Worm (Caenorhabditis elegans) whole organism, L4 larva: ENCODE data around the gene fbxa-45.

Experiments used
- D1046.2 ChIP-seq: fragments of 200-800 bp; sonication (Bioruptor generic); IDR thresholded peaks from 2 replicates; pipeline ENCODE4 v1.3.6; 2022; ENCODE audit warnings: missing genetic modification characterization, missing compliant biosample characterization
- F44E2.7 ChIP-seq: fragments of 200-800 bp; sonication (Bioruptor generic); IDR thresholded peaks from 2 replicates; pipeline ENCODE4 v2.1.2; 2022; ENCODE audit warnings: missing genetic modification characterization, missing compliant biosample characterization
- aly-2 ChIP-seq: sonication (generic microtip); optimal IDR thresholded peaks from 2 replicates; lab custom pipeline; 2018; ENCODE audit warnings: missing biosample characterization, missing genetic modification characterization
- ceh-20 ChIP-seq: fragments of 200-800 bp; sonication (Bioruptor generic); IDR thresholded peaks from 2 replicates; pipeline ENCODE4 v1.3.6; 2022; ENCODE audit warnings: missing genetic modification reagents, missing genetic modification characterization, missing compliant biosample characterization
- ceh-28 ChIP-seq: fragments of 150-350 bp; optimal IDR thresholded peaks from 2 replicates; lab custom pipeline; 2014; ENCODE audit warnings: missing biosample characterization, missing genetic modification reagents, missing genetic modification characterization
- ceh-32 ChIP-seq: sonication (generic microtip); optimal IDR thresholded peaks from 2 replicates; lab custom pipeline; 2016; ENCODE audit warnings: mild to moderate bottlenecking, missing genetic modification characterization, missing compliant biosample characterization; ENCODE audit not compliant: poor library complexity
- ceh-62 ChIP-seq: sonication (generic microtip); optimal IDR thresholded peaks from 2 replicates; lab custom pipeline; 2017; ENCODE audit warnings: missing biosample characterization, missing genetic modification characterization
- cey-2 ChIP-seq: sonication (generic microtip); optimal IDR thresholded peaks from 3 replicates; lab custom pipeline; 2017; ENCODE audit warnings: missing genetic modification characterization, mild to moderate bottlenecking, missing compliant biosample characterization, antibody characterized with exemption, borderline replicate concordance; ENCODE audit not compliant: insufficient read depth
- ctbp-1 ChIP-seq: fragments of 200-800 bp; sonication (Bioruptor generic); IDR thresholded peaks from 2 replicates; pipeline ENCODE4 v1.3.6; 2022; ENCODE audit warnings: missing genetic modification reagents, missing genetic modification characterization, missing compliant biosample characterization
- daf-12 ChIP-seq: fragments of 150-350 bp; optimal IDR thresholded peaks from 2 replicates; lab custom pipeline; 2014; ENCODE audit warnings: missing biosample characterization, missing genetic modification reagents, missing genetic modification characterization
- daf-19 ChIP-seq: fragments of 200-800 bp; sonication (Bioruptor generic); conservative IDR thresholded peaks from 2 replicates; pipeline ENCODE4 v1.3.6; 2022; ENCODE audit warnings: missing genetic modification characterization, missing compliant biosample characterization
- dmd-8 ChIP-seq: fragments of 200-800 bp; sonication (Bioruptor generic); IDR thresholded peaks from 2 replicates; pipeline ENCODE4 v1.3.6; 2022; ENCODE audit warnings: missing genetic modification characterization, missing compliant biosample characterization
- dve-1 ChIP-seq: sonication (generic microtip); optimal IDR thresholded peaks from 2 replicates; lab custom pipeline; 2017; ENCODE audit warnings: antibody characterized with exemption, mild to moderate bottlenecking, missing genetic modification characterization, missing compliant biosample characterization; ENCODE audit not compliant: insufficient read depth
- egl-27 ChIP-seq: sonication (generic microtip); optimal IDR thresholded peaks from 3 replicates; lab custom pipeline; 2017; ENCODE audit warnings: missing biosample characterization, missing genetic modification reagents, missing genetic modification characterization
- fos-1 ChIP-seq: fragments of 150-350 bp; optimal IDR thresholded peaks from 2 replicates; lab custom pipeline; 2014; ENCODE audit warnings: missing biosample characterization, missing genetic modification characterization
- gei-8 ChIP-seq: fragments of 200-800 bp; sonication (Bioruptor generic); optimal IDR thresholded peaks from 2 replicates; lab custom pipeline; 2018; ENCODE audit warnings: mild to moderate bottlenecking, missing genetic modification characterization, missing compliant biosample characterization
- lim-7 ChIP-seq: fragments of 200-800 bp; sonication (Bioruptor generic); IDR thresholded peaks from 2 replicates; pipeline ENCODE4 v1.3.6; 2022; ENCODE audit warnings: missing genetic modification characterization, missing compliant biosample characterization
- lin-1 ChIP-seq: fragments of 200-800 bp; sonication (Bioruptor generic); IDR thresholded peaks from 2 replicates; pipeline ENCODE4 v1.3.6; 2022; ENCODE audit warnings: missing genetic modification reagents, missing genetic modification characterization, missing compliant biosample characterization
- lin-15B ChIP-seq: fragments of 150-350 bp; sonication (generic microtip); optimal IDR thresholded peaks from 3 replicates; lab custom pipeline; 2014; ENCODE audit warnings: missing biosample characterization, missing genetic modification characterization
- mdt-29 ChIP-seq: fragments of 200-800 bp; sonication (Bioruptor generic); IDR thresholded peaks from 2 replicates; pipeline ENCODE4 v1.3.6; 2022; ENCODE audit warnings: missing genetic modification reagents, missing genetic modification characterization, missing compliant biosample characterization
- mep-1 ChIP-seq: fragments of 150-350 bp; sonication (generic microtip); optimal IDR thresholded peaks from 3 replicates; lab custom pipeline; 2014; ENCODE audit warnings: missing biosample characterization, missing genetic modification characterization
- mes-2 ChIP-seq: sonication (generic microtip); optimal IDR thresholded peaks from 2 replicates; lab custom pipeline; 2016; ENCODE audit warnings: missing genotype, mild to moderate bottlenecking, missing genetic modification characterization, missing compliant biosample characterization; ENCODE audit not compliant: poor library complexity, severe bottlenecking
- nhr-11 ChIP-seq: fragments of 150-350 bp; optimal IDR thresholded peaks from 2 replicates; lab custom pipeline; 2014; ENCODE audit warnings: missing biosample characterization, missing genetic modification characterization
- nhr-111 ChIP-seq: fragments of 200-800 bp; sonication (Bioruptor generic); optimal IDR thresholded peaks from 2 replicates; lab custom pipeline; 2018; ENCODE audit warnings: mild to moderate bottlenecking, missing genetic modification characterization, missing compliant biosample characterization
- nhr-41 ChIP-seq: fragments of 200-800 bp; sonication (Bioruptor generic); IDR thresholded peaks from 2 replicates; pipeline ENCODE4 v1.3.6; 2022; ENCODE audit warnings: missing genetic modification reagents, missing genetic modification characterization, missing compliant biosample characterization
- nhr-48 ChIP-seq: sonication (generic microtip); optimal IDR thresholded peaks from 2 replicates; lab custom pipeline; 2016; ENCODE audit warnings: mild to moderate bottlenecking, missing genetic modification characterization, missing compliant biosample characterization
- nhr-6 ChIP-seq: fragments of 150-350 bp; optimal IDR thresholded peaks from 2 replicates; lab custom pipeline; 2014; ENCODE audit warnings: missing biosample characterization, missing genetic modification characterization
- nhr-77 ChIP-seq: fragments of 150-350 bp; optimal IDR thresholded peaks from 2 replicates; lab custom pipeline; 2014; ENCODE audit warnings: missing biosample characterization, missing genetic modification characterization
- pha-4 ChIP-seq, 2 experiments: fragments of 150-350 bp in 1 of 2; fragments of 200-800 bp in 1 of 2; sonication (Bioruptor generic) in 1 of 2; IDR thresholded peaks in 1 of 2; optimal IDR thresholded peaks in 1 of 2; 2 replicates each; pipeline versions ENCODE4 v1.3.6 to Lab custom; 2014 to 2022; ENCODE audit warnings: missing genetic modification characterization in 2 of 2, missing genetic modification reagents in 2 of 2, missing biosample characterization in 1 of 2, missing compliant biosample characterization in 1 of 2
- php-3 ChIP-seq: fragments of 200-800 bp; sonication (Bioruptor generic); IDR thresholded peaks from 2 replicates; pipeline ENCODE4 v1.3.6; 2022; ENCODE audit warnings: missing genetic modification reagents, missing genetic modification characterization, missing compliant biosample characterization
- pqm-1 ChIP-seq: sonication (generic microtip); optimal IDR thresholded peaks from 2 replicates; lab custom pipeline; 2017; ENCODE audit warnings: missing biosample characterization, missing genetic modification characterization
- saeg-2 ChIP-seq: fragments of 200-800 bp; sonication (Bioruptor generic); IDR thresholded peaks from 2 replicates; pipeline ENCODE4 v1.3.6; 2022; ENCODE audit warnings: missing genetic modification reagents, missing genetic modification characterization, missing compliant biosample characterization
- set-16 ChIP-seq: fragments of 200-800 bp; sonication (Bioruptor generic); IDR thresholded peaks from 2 replicates; pipeline ENCODE4 v1.3.6; 2022; ENCODE audit warnings: missing genetic modification reagents, missing genetic modification characterization, missing compliant biosample characterization
- tag-97 ChIP-seq: fragments of 200-800 bp; sonication (Bioruptor generic); IDR thresholded peaks from 2 replicates; pipeline ENCODE4 v1.3.6; 2022; ENCODE audit warnings: missing genetic modification characterization, missing compliant biosample characterization
- unc-39 ChIP-seq: sonication (generic microtip); optimal IDR thresholded peaks from 2 replicates; lab custom pipeline; 2017; ENCODE audit warnings: missing biosample characterization, missing genetic modification characterization
- unc-62 ChIP-seq, 3 experiments: fragments of 150-350 bp in 1 of 3; sonication (generic microtip); optimal IDR thresholded peaks in 2 of 3; peaks in 1 of 3; 1 replicate in 1 of 3; 2 replicates in 2 of 3; lab custom pipeline; 2014 to 2017; ENCODE audit warnings: missing biosample characterization in 3 of 3, missing genetic modification characterization in 3 of 3, missing genetic modification reagents in 3 of 3, missing genotype in 1 of 3

The fbxa-45 gene

ce11 chrV:16882260-16882918 is 16.9 kb downstream of the fbxa-45 start, which contains the start of the genes F09C6.11 and F09C6.12:
Gene F09C6.11 (minus strand): TSS chrV:16882310.
Gene F09C6.12 (plus strand): TSS chrV:16882868.
- no peak for TF ChIP-seq nhr-77 (tag; lab: Kevin White, UChicago)
- TF ChIP-seq nhr-11: no peak
- no peak for TF ChIP-seq pha-4 (GFP tag; IDR thresholded peaks at IDR 0.05; lab: Robert Waterston, UW)
- peak; percentile 27 for TF ChIP-seq pha-4 (tag; optimal IDR thresholded peaks at IDR 0.05; lab: Kevin White, UChicago)
- TF ChIP-seq, all 104 proteins: peak for 1

ce11 chrV:16880679-16881078 is 18.6 kb downstream of the fbxa-45 start, which contains the start of gene F09C6.14:
Gene F09C6.14 (plus strand): TSS chrV:16880979.
- no peak for TF ChIP-seq pqm-1 (tag; lab: Kevin White, UChicago)
- TF ChIP-seq unc-62 (GFP tag; optimal IDR thresholded peaks at IDR 0.05 in 1 of 2; lab: Kevin White, UChicago): no peak
- no peak for TF ChIP-seq unc-62 (tag; optimal IDR thresholded peaks at IDR 0.05; lab: Kevin White, UChicago)
- TF ChIP-seq set-16 (GFP tag; lab: Robert Waterston, UW): no peak
- TF ChIP-seq mes-2 (tag; lab: Kevin White, UChicago): no peak
- TF ChIP-seq F44E2.7 (GFP tag; lab: Robert Waterston, UW): no peak
- TF ChIP-seq lin-1 (GFP tag; lab: Robert Waterston, UW): no peak
- no peak for TF ChIP-seq nhr-111 (GFP tag; lab: Kevin White, UChicago)
- TF ChIP-seq saeg-2: no peak
- no peak for TF ChIP-seq ceh-32 (tag; lab: Kevin White, UChicago)
- no peak for TF ChIP-seq nhr-6 (tag; lab: Kevin White, UChicago)
- no peak for TF ChIP-seq unc-39 (tag; lab: Kevin White, UChicago)
- no peak for TF ChIP-seq D1046.2 (GFP tag; lab: Robert Waterston, UW)
- no peak for TF ChIP-seq daf-19 (GFP tag; lab: Robert Waterston, UW)
- TF ChIP-seq egl-27 (tag; lab: Kevin White, UChicago): no peak
- TF ChIP-seq ctbp-1 (GFP tag; lab: Robert Waterston, UW): no peak
- no peak for TF ChIP-seq gei-8 (GFP tag; lab: Kevin White, UChicago)
- TF ChIP-seq dve-1 (tag; lab: Kevin White, UChicago): no peak
- no peak for TF ChIP-seq dmd-8 (GFP tag; lab: Robert Waterston, UW)
- TF ChIP-seq ceh-28 (tag; lab: Kevin White, UChicago): no peak

ce11 chrV:16880054-16880453 is 19.2 kb downstream of the fbxa-45 start, which contains the start of gene F09C6.3:
Gene F09C6.3 (minus strand): TSS chrV:16880154.
- TF ChIP-seq mep-1 (tag; lab: Kevin White, UChicago) (no peak), nhr-77 (tag; lab: Kevin White, UChicago) (no peak), nhr-48 (tag; lab: Kevin White, UChicago) (no peak), tag-97 (GFP tag; lab: Robert Waterston, UW) (no peak), nhr-41 (GFP tag; lab: Robert Waterston, UW) (no peak), fos-1 (tag; lab: Kevin White, UChicago) (no peak), aly-2 (tag; lab: Kevin White, UChicago) (no peak), cey-2 (tag; lab: Kevin White, UChicago) (no peak), pqm-1 (tag; lab: Kevin White, UChicago) (no peak), ceh-62 (tag; lab: Kevin White, UChicago) (no peak), mdt-29 (GFP tag; lab: Robert Waterston, UW) (no peak), daf-12 (tag; lab: Kevin White, UChicago) (no peak), php-3 (GFP tag; lab: Robert Waterston, UW) (no peak), unc-39 (tag; lab: Kevin White, UChicago) (no peak), lin-15B (tag; lab: Kevin White, UChicago) (no peak), ctbp-1 (GFP tag; lab: Robert Waterston, UW) (no peak), lim-7 (GFP tag; lab: Robert Waterston, UW) (no peak), ceh-20 (GFP tag; lab: Robert Waterston, UW) (no peak), unc-62 (GFP tag; optimal IDR thresholded peaks at IDR 0.05 in 1 of 2; lab: Kevin White, UChicago) (no peak), unc-62 (tag; optimal IDR thresholded peaks at IDR 0.05; lab: Kevin White, UChicago) (no peak)
